Fruit fly (Drosophila melanogaster): ENCODE measurements around the gene CG31142.
A peak's percentile ranks its signal among the peaks of the same experiment; 100 is the strongest.

Gene CG31142

dm6 chr3R:23919366-23919765 lies 9.7 kb upstream of the CG31142 start:
- TF ChIP-seq h (GFP tag; optimal IDR thresholded peaks at IDR 0.05) (no peak), OdsH (GFP tag; optimal IDR thresholded peaks at IDR 0.05) (peak; percentile 6), Abd-B (GFP tag; optimal IDR thresholded peaks at IDR 0.05) (no peak), rgr (GFP tag; optimal IDR thresholded peaks at IDR 0.05) (peak; percentile 32), lola (GFP tag; optimal IDR thresholded peaks at IDR 0.05) (no peak), Hnf4 (GFP tag; optimal IDR thresholded peaks at IDR 0.05) (no peak), woc (GFP tag; optimal IDR thresholded peaks at IDR 0.05) (no peak)

dm6 chr3R:23920387-23920786 lies 8.7 kb upstream of the CG31142 start:
- no peak for TF ChIP-seq OdsH (GFP tag; optimal IDR thresholded peaks at IDR 0.05)
- TF ChIP-seq Dfd (GFP tag; optimal IDR thresholded peaks at IDR 0.05): peak; percentile 95
- no peak for TF ChIP-seq Hnf4 (GFP tag; optimal IDR thresholded peaks at IDR 0.05)

- TF ChIP-seq h (GFP tag; optimal IDR thresholded peaks at IDR 0.05): peak; percentile 50
- TF ChIP-seq ey (GFP tag; optimal IDR thresholded peaks at IDR 0.05): peak; percentile 51
- TF ChIP-seq dmrt93B (GFP tag; optimal IDR thresholded peaks at IDR 0.05): peak; percentile 21
- TF ChIP-seq CG9705 (GFP tag; optimal IDR thresholded peaks at IDR 0.05): peak; percentile 14
- peak; percentile 4 for TF ChIP-seq psq (GFP tag; optimal IDR thresholded peaks at IDR 0.05)
- peak; percentile 44 for TF ChIP-seq Sp1 (GFP tag; optimal IDR thresholded peaks at IDR 0.05)
- no peak for TF ChIP-seq Vsx2 (GFP tag; optimal IDR thresholded peaks at IDR 0.05; ENCODE audit: partially characterized antibody)
- peak; percentile 61 for TF ChIP-seq fru (GFP tag; optimal IDR thresholded peaks at IDR 0.05)
- TF ChIP-seq Rel (GFP tag; optimal IDR thresholded peaks at IDR 0.05): no peak
- peak; percentile 42 for TF ChIP-seq Rel (tag; optimal IDR thresholded peaks at IDR 0.05)
- no peak for TF ChIP-seq Jra (GFP tag; optimal IDR thresholded peaks at IDR 0.05)
- peak; percentile 26 for TF ChIP-seq OdsH (GFP tag; optimal IDR thresholded peaks at IDR 0.05)
- peak in 1 of 2 experiments; percentile 9 for TF ChIP-seq foxo (GFP tag; optimal IDR thresholded peaks at IDR 0.05)
- TF ChIP-seq jim (GFP tag; optimal IDR thresholded peaks at IDR 0.05): no peak
- TF ChIP-seq HLH106 (tag; optimal IDR thresholded peaks at IDR 0.05): peak; percentile 55
- peak; percentile 66 for TF ChIP-seq br (GFP tag; optimal IDR thresholded peaks at IDR 0.05)
- TF ChIP-seq rgr (GFP tag; optimal IDR thresholded peaks at IDR 0.05): peak; percentile 57
- TF ChIP-seq Dfd (GFP tag; optimal IDR thresholded peaks at IDR 0.05): no peak
- TF ChIP-seq lola (GFP tag; optimal IDR thresholded peaks at IDR 0.05): no peak
- peak; percentile 12 for TF ChIP-seq Hnf4 (GFP tag; optimal IDR thresholded peaks at IDR 0.05)
- no peak for TF ChIP-seq CG32264 (GFP tag; optimal IDR thresholded peaks at IDR 0.05)
These were observed 8.0 kb upstream of the CG31142 start for dm6 chr3R:23920874-23921539.

- TF ChIP-seq psq (GFP tag; optimal IDR thresholded peaks at IDR 0.05): peak; percentile 18
- TF ChIP-seq rgr (GFP tag; optimal IDR thresholded peaks at IDR 0.05): peak; percentile 54
- no peak for TF ChIP-seq Hnf4 (GFP tag; optimal IDR thresholded peaks at IDR 0.05)
- TF ChIP-seq Mio (GFP tag; optimal IDR thresholded peaks at IDR 0.05): no peak
- peak in 1 of 2 experiments; percentile 67 for TF ChIP-seq dl (GFP tag; optimal IDR thresholded peaks at IDR 0.05; ENCODE audit: insufficient read depth in 1 of 2, partially characterized antibody in 2 of 2)
- TF ChIP-seq Dif (GFP tag; optimal IDR thresholded peaks at IDR 0.05; ENCODE audit: partially characterized antibody): peak; percentile 75
- TF ChIP-seq HLH106 (tag; optimal IDR thresholded peaks at IDR 0.05): peak; percentile 50
- TF ChIP-seq h (GFP tag; optimal IDR thresholded peaks at IDR 0.05): peak; percentile 38
- peak; percentile 27 for TF ChIP-seq br (GFP tag; optimal IDR thresholded peaks at IDR 0.05)
- TF ChIP-seq foxo (GFP tag; optimal IDR thresholded peaks at IDR 0.05): peak in 1 of 2 experiments; percentile 45
These were observed 7.1 kb upstream of the CG31142 start for dm6 chr3R:23921701-23922501.

- no peak for TF ChIP-seq Rel (GFP tag; optimal IDR thresholded peaks at IDR 0.05)
- peak; percentile 33 for TF ChIP-seq Rel (tag; optimal IDR thresholded peaks at IDR 0.05)
- peak; percentile 58 for TF ChIP-seq Sp1 (GFP tag; optimal IDR thresholded peaks at IDR 0.05)
- TF ChIP-seq h (GFP tag; optimal IDR thresholded peaks at IDR 0.05): peak; percentile 18
- TF ChIP-seq Hr83 (GFP tag; optimal IDR thresholded peaks at IDR 0.05; ENCODE audit: poor library complexity, severe bottlenecking): peak; percentile 62
- no peak for TF ChIP-seq pan (optimal IDR thresholded peaks at IDR 0.05)
- TF ChIP-seq Dif (GFP tag; optimal IDR thresholded peaks at IDR 0.05; ENCODE audit: partially characterized antibody): peak; percentile 25
- no peak for TF ChIP-seq lola (GFP tag; optimal IDR thresholded peaks at IDR 0.05)
- peak; percentile 19 for TF ChIP-seq rgr (GFP tag; optimal IDR thresholded peaks at IDR 0.05)
- TF ChIP-seq Jra (GFP tag; optimal IDR thresholded peaks at IDR 0.05): peak; percentile 38
- TF ChIP-seq Hnf4 (GFP tag; optimal IDR thresholded peaks at IDR 0.05): peak; percentile 40
These were observed 6.3 kb upstream of the CG31142 start, which contains the start of the genes sba and CG31141 for dm6 chr3R:23922502-23923350. Gene sba, minus strand, starts transcription at chr3R:23922973. Gene CG31141, plus strand, starts transcription at chr3R:23923300.
